Fruit fly (Drosophila melanogaster) whole organism: ENCODE results near the gene Nph.

ENCODE experiments used
- CG8478 ChIP-seq: fragments of >200 bp; optimal IDR thresholded peaks from 2 replicates; lab custom pipeline; 2018; ENCODE audit warnings: inconsistent platforms
- Dll ChIP-seq: fragments of >200 bp; optimal IDR thresholded peaks from 2 replicates; lab custom pipeline; 2017
- EcR ChIP-seq, 2 experiments: fragments of >200 bp; optimal IDR thresholded peaks; 2 replicates each; lab custom pipeline; 2017; ENCODE audit warnings: missing biosample characterization in 2 of 2, missing genetic modification characterization in 2 of 2, missing genetic modification reagents in 2 of 2
- pan ChIP-seq: fragments of >200 bp; optimal IDR thresholded peaks from 2 replicates; lab custom pipeline; 2017
- psq ChIP-seq: fragments of >200 bp; optimal IDR thresholded peaks from 2 replicates; lab custom pipeline; 2017
- usp ChIP-seq: fragments of >200 bp; optimal IDR thresholded peaks from 2 replicates; lab custom pipeline; 2017; ENCODE audit warnings: missing biosample characterization, missing genetic modification characterization, mixed read lengths

Gene Nph

DNA sequence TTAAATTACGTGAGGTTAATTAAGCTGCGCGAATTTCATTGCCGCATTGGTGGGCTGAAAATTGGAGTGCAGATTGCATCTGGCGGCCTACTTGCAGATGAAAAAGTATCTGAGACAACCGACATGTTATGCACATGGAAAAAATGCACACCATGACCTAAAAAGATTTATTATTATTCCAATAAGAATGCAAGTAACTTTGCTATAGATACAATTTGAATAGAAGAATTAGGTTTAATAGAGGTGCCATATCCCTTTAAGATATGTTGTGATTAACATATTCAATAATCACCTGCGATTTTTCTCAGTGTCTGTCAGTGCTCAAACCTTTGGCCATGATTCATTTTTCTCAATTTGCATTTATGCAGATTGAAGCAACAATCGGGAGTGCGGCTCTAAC, 23.2 kb downstream of the Nph start:
- no peak for TF ChIP-seq pan (lab: Kevin White, UChicago)
- no peak for TF ChIP-seq Dll

dm6 chr3R:29978595-29978994, 26.1 kb downstream of the Nph start:
- TF ChIP-seq EcR (GFP tag; optimal IDR thresholded peaks at IDR 0.05; lab: Kevin White, UChicago) (no peak), usp (GFP tag; lab: Kevin White, UChicago) (no peak), CG8478 (no peak), pan (lab: Kevin White, UChicago) (no peak), psq (lab: Kevin White, UChicago) (no peak)

DNA sequence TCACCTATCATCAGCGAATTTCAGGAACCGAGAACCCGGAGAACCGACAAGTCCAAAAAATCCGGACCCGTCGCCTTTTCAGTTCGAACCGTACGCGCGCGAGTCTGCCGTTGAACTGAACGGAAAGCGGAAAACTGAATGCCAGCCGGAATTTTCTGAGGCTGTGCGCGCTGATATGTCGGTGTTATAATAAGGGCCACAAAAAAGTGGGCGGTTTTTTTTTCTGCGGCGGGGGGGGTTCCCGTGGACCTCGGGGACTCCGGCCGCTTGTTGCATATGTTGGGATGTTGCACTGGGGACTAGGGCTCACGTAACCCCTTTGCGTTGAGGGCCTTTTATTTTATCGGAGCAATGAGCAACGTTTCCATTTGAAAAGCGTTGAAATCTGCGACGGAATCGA, 35.3 kb downstream of the Nph start, which contains the start of gene TkR99D:
TSS of gene TkR99D (minus strand) at position 101 of the 400 bp plus-strand sequence.
- TF ChIP-seq EcR (GFP tag; optimal IDR thresholded peaks at IDR 0.05; lab: Kevin White, UChicago) (no peak), pan (lab: Kevin White, UChicago) (no peak), CG8478 (no peak), Dll (no peak), psq (lab: Kevin White, UChicago) (no peak), usp (GFP tag; lab: Kevin White, UChicago) (no peak)

- TF ChIP-seq CG8478: no peak
- no peak for TF ChIP-seq psq (lab: Kevin White, UChicago)
- TF ChIP-seq EcR (GFP tag; optimal IDR thresholded peaks at IDR 0.05; lab: Kevin White, UChicago): no peak
- no peak for TF ChIP-seq pan (lab: Kevin White, UChicago)
- no peak for TF ChIP-seq Dll
- no peak for TF ChIP-seq usp (GFP tag; lab: Kevin White, UChicago)
Measured at dm6 chr3R:29963102-29963501, 41.6 kb downstream of the Nph start.

dm6 chr3R:29959329-29959728, 45.3 kb downstream of the Nph start:
- TF ChIP-seq EcR (GFP tag; optimal IDR thresholded peaks at IDR 0.05; lab: Kevin White, UChicago): no peak
- TF ChIP-seq psq (lab: Kevin White, UChicago): no peak
- no peak for TF ChIP-seq CG8478
- TF ChIP-seq Dll: no peak
